Worm (Caenorhabditis elegans): ENCODE results near the gene F07H5.10.

- no peak for TF ChIP-seq nhr-77 (tag; optimal IDR thresholded peaks at IDR 0.05)
- TF ChIP-seq egl-27 (tag; optimal IDR thresholded peaks at IDR 0.05): no peak
- no peak for TF ChIP-seq zag-1 (tag; optimal IDR thresholded peaks at IDR 0.05)
- no peak for TF ChIP-seq blmp-1 (tag; optimal IDR thresholded peaks at IDR 0.05; ENCODE audit: insufficient read depth)
- no peak for TF ChIP-seq peb-1 (tag; optimal IDR thresholded peaks at IDR 0.05)
- no peak for TF ChIP-seq ceh-82 (tag; optimal IDR thresholded peaks at IDR 0.05)
- no peak for TF ChIP-seq aly-2 (tag; optimal IDR thresholded peaks at IDR 0.05)
- no peak for TF ChIP-seq ama-1 (optimal IDR thresholded peaks at IDR 0.05)
- no peak for TF ChIP-seq unc-39 (tag; optimal IDR thresholded peaks at IDR 0.05)
- TF ChIP-seq unc-62 (GFP tag; optimal IDR thresholded peaks at IDR 0.05): no peak
- TF ChIP-seq lin-39 (tag; optimal IDR thresholded peaks at IDR 0.05): no peak
- no peak for TF ChIP-seq lin-11 (tag; optimal IDR thresholded peaks at IDR 0.05)
Observed at ce11 chrII:8845298-8845697, 36.9 kb upstream of the F07H5.10 start, which contains the start of gene agxt-1.
